Worm (Caenorhabditis elegans) whole organism, mixed stage, embryonic: ENCODE measurements around the gene fbxa-199.

Source experiments
- nhr-12 ChIP-seq: fragments of 150-350 bp; optimal IDR thresholded peaks from 2 replicates; lab custom pipeline; 2014; ENCODE audit warnings: missing biosample characterization, missing genetic modification characterization
- nhr-237 ChIP-seq: fragments of 150-350 bp; optimal IDR thresholded peaks from 2 replicates; lab custom pipeline; 2014; ENCODE audit warnings: missing biosample characterization, missing genetic modification characterization
- nhr-76 ChIP-seq: sonication (generic microtip); optimal IDR thresholded peaks from 2 replicates; lab custom pipeline; 2017; ENCODE audit warnings: missing biosample characterization, missing genetic modification characterization
- unc-39 ChIP-seq: fragments of 150-350 bp; optimal IDR thresholded peaks from 2 replicates; lab custom pipeline; 2014; ENCODE audit warnings: missing biosample characterization, missing genetic modification characterization
- unc-62 ChIP-seq: fragments of 150-350 bp; optimal IDR thresholded peaks from 2 replicates; lab custom pipeline; 2014; ENCODE audit warnings: missing biosample characterization, missing genetic modification reagents, missing genetic modification characterization

DNA sequence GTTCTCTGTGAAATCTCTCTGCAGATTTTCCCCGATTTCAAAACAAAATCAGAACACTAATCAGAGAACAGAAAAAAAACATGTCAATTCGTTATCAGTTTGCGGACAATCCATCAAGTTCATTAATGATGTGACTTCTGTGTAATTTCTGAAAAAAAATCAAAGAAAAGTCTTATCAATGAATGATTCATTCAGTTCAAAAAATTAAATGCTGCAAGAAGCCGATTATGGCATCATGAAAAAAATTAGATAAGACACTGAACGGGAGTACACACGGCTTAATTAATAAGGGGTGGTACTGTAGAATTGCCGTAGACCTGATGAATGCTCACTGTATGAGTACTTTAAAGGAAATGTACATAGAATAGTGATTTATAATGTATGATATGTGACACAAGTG, 37.5 kb upstream of the fbxa-199 start:
- TF ChIP-seq unc-62 (GFP tag; lab: Kevin White, UChicago) (no peak), unc-39 (tag; lab: Kevin White, UChicago) (no peak), nhr-12 (tag; lab: Kevin White, UChicago) (no peak), nhr-237 (tag; lab: Kevin White, UChicago) (no peak), nhr-76 (tag; lab: Kevin White, UChicago) (no peak)
